Fruit fly (Drosophila melanogaster): ENCODE results near the gene Btk.

The Btk gene

DNA sequence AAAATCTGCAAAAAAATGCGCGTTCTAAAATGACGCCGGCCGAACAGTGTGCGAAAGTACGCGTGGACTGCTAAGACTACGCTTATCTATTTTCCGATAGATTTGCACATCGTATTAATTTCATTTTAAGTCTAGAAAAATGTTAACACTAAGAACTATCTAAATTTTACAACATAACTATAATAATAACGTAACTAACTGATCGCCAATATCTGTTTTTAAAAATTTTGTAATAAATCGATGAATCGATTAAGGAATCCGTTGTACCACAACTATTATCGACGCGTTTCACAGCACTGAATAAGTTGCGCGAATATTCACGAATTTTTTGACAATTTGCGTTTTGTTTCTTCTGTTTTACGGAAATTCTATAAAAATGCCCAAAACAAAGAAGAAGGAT is 89.8 kb downstream of the Btk start, which contains the start of gene Ssb-c31a (continued):
- TF ChIP-seq Gug (GFP tag; IDR thresholded peaks at IDR 0.05) (no peak), ap (GFP tag; IDR thresholded peaks at IDR 0.05) (no peak), gcm2 (GFP tag; optimal IDR thresholded peaks at IDR 0.05) (no peak), CG43689 (GFP tag; IDR thresholded peaks at IDR 0.05) (no peak), CG3163 (GFP tag; optimal IDR thresholded peaks at IDR 0.05) (peak; percentile 22), gem (tag; optimal IDR thresholded peaks at IDR 0.05) (peak; percentile 57), CG6254 (GFP tag; optimal IDR thresholded peaks at IDR 0.05) (no peak), zen2 (GFP tag; IDR thresholded peaks at IDR 0.05; ENCODE audit: partially characterized antibody) (peak; percentile 28; the same call in 1 of the 3 replicates), Mes4 (GFP tag; optimal IDR thresholded peaks at IDR 0.05) (no peak), CG13123 (GFP tag; optimal IDR thresholded peaks at IDR 0.05) (peak; percentile 37), CG12236 (GFP tag; optimal IDR thresholded peaks at IDR 0.05) (no peak), CG1233 (GFP tag; optimal IDR thresholded peaks at IDR 0.05) (peak; percentile 31), Myb (GFP tag; optimal IDR thresholded peaks at IDR 0.05) (peak; percentile 35), btn (GFP tag; optimal IDR thresholded peaks at IDR 0.05) (no peak), Sry-β (GFP tag; optimal IDR thresholded peaks at IDR 0.05) (no peak), CG8359 (GFP tag; optimal IDR thresholded peaks at IDR 0.05; ENCODE audit: borderline replicate concordance) (no peak), pfk (GFP tag; optimal IDR thresholded peaks at IDR 0.05) (no peak), CG17385 (GFP tag; optimal IDR thresholded peaks at IDR 0.05) (peak; percentile 66), dan (GFP tag; IDR thresholded peaks at IDR 0.05) (no peak), jumu (GFP tag; optimal IDR thresholded peaks at IDR 0.05) (peak; percentile 7), emc (GFP tag; optimal IDR thresholded peaks at IDR 0.05) (peak; percentile 33), Eip74EF (GFP tag; optimal IDR thresholded peaks at IDR 0.05) (no peak), CG32532 (GFP tag; IDR thresholded peaks at IDR 0.05) (0 out of 2 replicates have a peak, but pooled peaks have one; percentile 17), pnt (GFP tag; optimal IDR thresholded peaks at IDR 0.05) (no peak), nom (GFP tag; optimal IDR thresholded peaks at IDR 0.05) (peak; percentile 35), bigmax (GFP tag; optimal IDR thresholded peaks at IDR 0.05) (no peak), ftz-f1 (GFP tag; optimal IDR thresholded peaks at IDR 0.05) (no peak), CG12219 (GFP tag; optimal IDR thresholded peaks at IDR 0.05) (no peak), CG4854 (GFP tag; optimal IDR thresholded peaks at IDR 0.05) (peak; percentile 45), wdn (GFP tag; IDR thresholded peaks at IDR 0.05) (no peak), H2.0 (GFP tag; IDR thresholded peaks at IDR 0.05) (no peak), CG17568 (GFP tag; optimal IDR thresholded peaks at IDR 0.05) (no peak), jigr1 (GFP tag; IDR thresholded peaks at IDR 0.05) (no peak), CG14050 (GFP tag; IDR thresholded peaks at IDR 0.05) (no peak), seq (GFP tag; IDR thresholded peaks at IDR 0.05) (no peak), Awh (GFP tag; IDR thresholded peaks at IDR 0.05) (no peak), org-1 (GFP tag; optimal IDR thresholded peaks at IDR 0.05) (no peak), Dbx (GFP tag; IDR thresholded peaks at IDR 0.05) (peak; percentile 63), fd64A (GFP tag; optimal IDR thresholded peaks at IDR 0.05) (no peak), D19B (GFP tag; optimal IDR thresholded peaks at IDR 0.05) (no peak), exex (tag; optimal IDR thresholded peaks at IDR 0.05) (peak; percentile 35), CrebB (tag; optimal IDR thresholded peaks at IDR 0.05) (peak; percentile 27), CG2199 (GFP tag; IDR thresholded peaks at IDR 0.05) (no peak), sc (optimal IDR thresholded peaks at IDR 0.05) (no peak), sc (GFP tag; optimal IDR thresholded peaks at IDR 0.05) (no peak), eve (GFP tag; optimal IDR thresholded peaks at IDR 0.05) (no peak), CG12391 (tag; optimal IDR thresholded peaks at IDR 0.05) (peak; percentile 57), CG4707 (GFP tag; optimal IDR thresholded peaks at IDR 0.05) (no peak), CG2116 (GFP tag; optimal IDR thresholded peaks at IDR 0.05) (peak; percentile 79), twi (tag; optimal IDR thresholded peaks at IDR 0.05) (peak; percentile 46), HmgD (GFP tag; optimal IDR thresholded peaks at IDR 0.05) (no peak), CG13424 (tag; optimal IDR thresholded peaks at IDR 0.05) (peak; percentile 52)

Data from whole organism, embryonic.